Worm (Caenorhabditis elegans) whole organism, midembryonic: Measurements from ENCODE around the gene nlp-41.

Source experiments
- T22C8.4 ChIP-seq: fragments of 200-800 bp; sonication (Bioruptor generic); IDR thresholded peaks from 2 replicates; pipeline ENCODE4 v1.3.6; 2022; ENCODE audit warnings: missing genetic modification characterization, missing compliant biosample characterization
- cog-1 ChIP-seq: sonication (generic microtip); optimal IDR thresholded peaks from 2 replicates; lab custom pipeline; 2016; ENCODE audit warnings: missing genetic modification characterization, missing compliant biosample characterization
- flt-1 ChIP-seq: fragments of 200-800 bp; sonication (Bioruptor generic); IDR thresholded peaks from 2 replicates; pipeline ENCODE4 v1.3.6; 2022; ENCODE audit warnings: missing genetic modification characterization, missing compliant biosample characterization
- klf-2 ChIP-seq: fragments of 200-800 bp; sonication (Bioruptor generic); conservative IDR thresholded peaks from 2 replicates; pipeline ENCODE4 v1.3.6; 2022; ENCODE audit warnings: missing genetic modification reagents, missing genetic modification characterization, missing compliant biosample characterization
- med-1 ChIP-seq: sonication (generic microtip); optimal IDR thresholded peaks from 2 replicates; lab custom pipeline; 2017; ENCODE audit warnings: missing genetic modification characterization, mild to moderate bottlenecking, missing compliant biosample characterization, antibody characterized with exemption, missing genetic modification reagents; ENCODE audit not compliant: insufficient read depth
- tab-1 ChIP-seq: fragments of 200-800 bp; sonication (Bioruptor generic); IDR thresholded peaks from 2 replicates; pipeline ENCODE4 v1.3.6; 2022; ENCODE audit warnings: missing genetic modification characterization, missing compliant biosample characterization
- ztf-23 ChIP-seq: fragments of 200-800 bp; sonication (Bioruptor generic); IDR thresholded peaks from 2 replicates; pipeline ENCODE4 v1.3.6; 2022; ENCODE audit warnings: missing genetic modification reagents, missing genetic modification characterization, missing compliant biosample characterization

- TF ChIP-seq cog-1, result no peak
- TF ChIP-seq ztf-23, result no peak
- no peak for TF ChIP-seq flt-1 (GFP tag; lab: Robert Waterston, UW)
- TF ChIP-seq med-1, result no peak
- TF ChIP-seq tab-1, result no peak
- no peak for TF ChIP-seq klf-2
- no peak for TF ChIP-seq T22C8.4 (GFP tag; lab: Robert Waterston, UW)
Measured at ce11 chrII:14597788-14598187, 47.1 kb downstream of the nlp-41 start.
